Worm (Caenorhabditis elegans): ENCODE results near the gene K05F1.6.

DNA sequence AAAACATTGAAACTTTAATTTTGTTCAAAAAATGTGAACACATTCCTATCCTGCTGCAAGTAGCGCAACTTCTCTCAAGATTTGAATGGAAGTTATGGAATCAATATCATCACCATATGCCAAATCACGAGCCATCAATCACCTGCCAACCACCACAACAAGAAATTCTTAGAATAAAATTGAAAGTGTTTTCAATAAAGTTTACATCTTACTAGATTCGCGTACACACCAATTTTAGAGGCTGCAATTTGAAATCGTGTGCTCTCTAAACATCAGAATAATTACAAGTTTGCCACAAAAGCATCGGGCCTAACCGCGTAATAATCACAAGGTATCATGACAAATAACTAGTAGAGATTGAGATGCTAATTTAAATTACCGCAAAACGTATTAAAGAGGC, 7.4 kb upstream of the K05F1.6 start:
- no peak for TF ChIP-seq ref-1 (GFP tag; conservative IDR thresholded peaks at IDR 0.05)
- TF ChIP-seq T22C8.4 (GFP tag; IDR thresholded peaks at IDR 0.05), result no peak
- no peak for TF ChIP-seq flt-1 (GFP tag; IDR thresholded peaks at IDR 0.05)
- TF ChIP-seq tab-1 (GFP tag; IDR thresholded peaks at IDR 0.05), result no peak
- TF ChIP-seq cog-1 (tag; optimal IDR thresholded peaks at IDR 0.05), result no peak
- TF ChIP-seq ztf-23 (GFP tag; IDR thresholded peaks at IDR 0.05), result no peak
- no peak for TF ChIP-seq ztf-29 (GFP tag; IDR thresholded peaks at IDR 0.05)
- no peak for TF ChIP-seq klf-2 (GFP tag; conservative IDR thresholded peaks at IDR 0.05)
- no peak for TF ChIP-seq med-1 (GFP tag; optimal IDR thresholded peaks at IDR 0.05; ENCODE audit: insufficient read depth)
